Worm (Caenorhabditis elegans): ENCODE measurements around the gene ltah-1.2.

The ltah-1.2 gene

DNA sequence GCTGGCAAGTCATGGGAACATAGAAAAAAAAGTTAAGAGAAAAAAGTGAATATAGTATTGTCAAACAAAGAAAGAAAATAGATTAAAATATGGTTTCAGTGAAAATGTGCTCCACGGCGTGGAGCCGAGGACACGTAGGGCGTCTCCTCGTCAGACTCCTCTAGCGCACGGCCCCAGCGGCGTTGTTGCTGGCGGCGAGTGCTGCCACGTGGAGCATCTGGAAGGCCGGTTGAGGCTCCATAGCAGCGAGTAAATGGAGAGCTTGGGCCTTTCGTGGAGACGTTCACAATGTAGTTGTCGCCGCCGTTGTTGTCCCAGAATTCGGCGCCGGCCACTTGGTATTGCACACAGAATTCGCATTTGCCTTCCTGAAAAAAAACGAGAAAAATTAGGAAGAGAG is 32.6 kb upstream of the ltah-1.2 start (continued):
- TF ChIP-seq let-526 (GFP tag; IDR thresholded peaks at IDR 0.05), result no peak
- no peak for TF ChIP-seq ceh-27 (GFP tag; optimal IDR thresholded peaks at IDR 0.05)
- TF ChIP-seq Y53G8AR.9 (GFP tag; conservative IDR thresholded peaks at IDR 0.05), result no peak
- no peak for TF ChIP-seq bed-1 (GFP tag; IDR thresholded peaks at IDR 0.05)
- TF ChIP-seq ccch-3 (GFP tag; optimal IDR thresholded peaks at IDR 0.05), result no peak
- TF ChIP-seq somi-1 (GFP tag; optimal IDR thresholded peaks at IDR 0.05), result no peak
- TF ChIP-seq nhr-27 (tag; optimal IDR thresholded peaks at IDR 0.05), result no peak
- TF ChIP-seq F39B2.1 (GFP tag; IDR thresholded peaks at IDR 0.05), result no peak
- no peak for TF ChIP-seq ztf-6 (GFP tag; IDR thresholded peaks at IDR 0.05)
- TF ChIP-seq rec-8 (tag; optimal IDR thresholded peaks at IDR 0.05), result no peak
- no peak for TF ChIP-seq hsf-1 (GFP tag; IDR thresholded peaks at IDR 0.05)
- TF ChIP-seq mel-28 (tag; optimal IDR thresholded peaks at IDR 0.05; ENCODE audit: borderline replicate concordance), result no peak
- TF ChIP-seq die-1 (tag; optimal IDR thresholded peaks at IDR 0.05), result no peak
- TF ChIP-seq lin-26 (GFP tag; IDR thresholded peaks at IDR 0.05), result no peak

ce11 chrIV:3644863-3645378 is 32.0 kb upstream of the ltah-1.2 start:
- TF ChIP-seq ztf-28 (GFP tag; IDR thresholded peaks at IDR 0.05), result no peak
- TF ChIP-seq hmg-20 (GFP tag; IDR thresholded peaks at IDR 0.05), result no peak
- TF ChIP-seq nfyb-1 (GFP tag; IDR thresholded peaks at IDR 0.05), result peak; percentile 31; the same call in 1 of the 2 replicates
- TF ChIP-seq dpff-1 (tag; optimal IDR thresholded peaks at IDR 0.05), result no peak
- TF ChIP-seq T07F8.4 (tag; optimal IDR thresholded peaks at IDR 0.05), result no peak
- no peak for TF ChIP-seq akir-1 (GFP tag; optimal IDR thresholded peaks at IDR 0.05)
- no peak for TF ChIP-seq tbx-9 (tag; optimal IDR thresholded peaks at IDR 0.05; ENCODE audit: borderline replicate concordance)
- 0 out of 2 replicates have a peak, but pooled peaks have one; percentile 13 for TF ChIP-seq B0336.3 (GFP tag; IDR thresholded peaks at IDR 0.05)
- TF ChIP-seq pbrm-1 (GFP tag; IDR thresholded peaks at IDR 0.05), result no peak
- TF ChIP-seq egrh-3 (GFP tag; IDR thresholded peaks at IDR 0.05), result no peak
- TF ChIP-seq nfya-2 (GFP tag; IDR thresholded peaks at IDR 0.05), result no peak
- no peak for TF ChIP-seq zfh-2 (GFP tag; conservative IDR thresholded peaks at IDR 0.05)
- 0 out of 2 replicates have a peak, but pooled peaks have one; percentile 21 for TF ChIP-seq madf-6 (GFP tag; IDR thresholded peaks at IDR 0.05)
- no peak for TF ChIP-seq madf-10 (tag; optimal IDR thresholded peaks at IDR 0.05)
- TF ChIP-seq Y79H2A.3 (GFP tag; conservative IDR thresholded peaks at IDR 0.05), result 0 out of 2 replicates have a peak, but pooled peaks have one; percentile 38
- TF ChIP-seq Y95B8A.8 (GFP tag; IDR thresholded peaks at IDR 0.05), result 0 out of 2 replicates have a peak, but pooled peaks have one; percentile 28
- peak in 1 of 3 experiments; percentile 38 for TF ChIP-seq lin-35 (GFP tag; optimal IDR thresholded peaks at IDR 0.05)
- 0 out of 2 replicates have a peak, but pooled peaks have one; percentile 4 for TF ChIP-seq hmg-1.2 (GFP tag; IDR thresholded peaks at IDR 0.05)
- TF ChIP-seq F49E8.2 (tag; optimal IDR thresholded peaks at IDR 0.05; ENCODE audit: insufficient read depth), result no peak
- no peak for TF ChIP-seq ekl-4 (GFP tag; IDR thresholded peaks at IDR 0.05)
- peak; percentile 16 for TF ChIP-seq lin-54 (GFP tag; optimal IDR thresholded peaks at IDR 0.05)
- peak; percentile 74 for TF ChIP-seq ama-1 (optimal IDR thresholded peaks at IDR 0.05)
- no peak for TF ChIP-seq ama-1 (GFP tag; optimal IDR thresholded peaks at IDR 0.05)

DNA sequence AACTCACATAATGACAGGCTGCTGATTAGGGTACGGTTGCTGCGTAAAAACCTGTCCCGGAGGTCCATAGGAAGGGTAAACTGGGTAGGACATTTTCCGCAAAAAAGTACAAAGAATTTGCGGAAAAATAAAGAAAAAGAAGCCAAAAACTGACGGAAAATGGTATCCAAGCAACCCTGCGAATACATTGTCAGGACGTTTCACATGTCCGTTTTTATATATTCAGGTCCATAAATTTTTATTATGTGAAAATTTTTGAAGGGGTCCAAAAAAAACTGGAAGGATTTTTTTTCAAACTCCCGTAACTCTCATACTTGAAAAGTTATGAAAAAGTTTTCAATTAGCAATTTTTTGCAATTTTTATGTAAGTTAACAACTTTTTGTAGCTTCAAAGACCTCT is 29.3 kb upstream of the ltah-1.2 start, which contains the start of gene CC8.3:
Gene CC8.3, minus strand, starts transcription at position 101 of the 400 bp plus-strand sequence.
- TF ChIP-seq T07F8.4 (tag; optimal IDR thresholded peaks at IDR 0.05) (no peak), atf-7 (tag; optimal IDR thresholded peaks at IDR 0.05) (no peak), F52B5.7 (tag; optimal IDR thresholded peaks at IDR 0.05) (no peak), C17E4.6 (GFP tag; IDR thresholded peaks at IDR 0.05) (no peak), nhr-179 (tag; optimal IDR thresholded peaks at IDR 0.05) (no peak), lin-26 (GFP tag; IDR thresholded peaks at IDR 0.05) (no peak), egl-18 (GFP tag; IDR thresholded peaks at IDR 0.05) (no peak), lin-54 (GFP tag; optimal IDR thresholded peaks at IDR 0.05) (no peak), F22D6.2 (tag; optimal IDR thresholded peaks at IDR 0.05) (no peak), ccch-3 (GFP tag; optimal IDR thresholded peaks at IDR 0.05) (no peak), ceh-27 (GFP tag; optimal IDR thresholded peaks at IDR 0.05) (no peak), nhr-120 (GFP tag; IDR thresholded peaks at IDR 0.05) (no peak), nhr-90 (tag; optimal IDR thresholded peaks at IDR 0.05) (no peak), madf-3 (GFP tag; IDR thresholded peaks at IDR 0.05) (no peak), tbx-9 (tag; optimal IDR thresholded peaks at IDR 0.05; ENCODE audit: borderline replicate concordance) (no peak), hlh-12 (tag; optimal IDR thresholded peaks at IDR 0.05) (no peak), F49E8.2 (tag; optimal IDR thresholded peaks at IDR 0.05; ENCODE audit: insufficient read depth) (no peak)

Data from whole organism, young adult.